Fruit fly (Drosophila melanogaster) whole organism, prepupa: Measurements from ENCODE around the gene CG32264.

ENCODE experiments used
- CG10631 ChIP-seq: fragments of 200-800 bp; sonication (Bioruptor generic); optimal IDR thresholded peaks from 2 replicates; lab custom pipeline; 2016; ENCODE audit warnings: missing biosample characterization, missing genetic modification characterization
- CG10669 ChIP-seq: fragments of 200-800 bp; sonication (Bioruptor generic); optimal IDR thresholded peaks from 3 replicates; lab custom pipeline; 2018; ENCODE audit warnings: missing biosample characterization, mild to moderate bottlenecking, missing genetic modification characterization, moderate library complexity
- CG11294 ChIP-seq: fragments of 200-800 bp; sonication (Bioruptor generic); IDR thresholded peaks from 2 replicates; pipeline ENCODE4 v1.3.6; 2022; ENCODE audit warnings: missing biosample characterization, missing genetic modification characterization
- CG11762 ChIP-seq: fragments of 200-800 bp; sonication (Bioruptor generic); optimal IDR thresholded peaks from 3 replicates; lab custom pipeline; 2016; ENCODE audit warnings: missing biosample characterization, missing genetic modification characterization; ENCODE audit not compliant: insufficient read depth
- CG11902 ChIP-seq: fragments of 200-800 bp; sonication (Bioruptor generic); optimal IDR thresholded peaks from 3 replicates; lab custom pipeline; 2016; ENCODE audit warnings: missing biosample characterization, missing genetic modification characterization
- CG1621 ChIP-seq: fragments of 200-800 bp; sonication (Bioruptor generic); optimal IDR thresholded peaks from 3 replicates; lab custom pipeline; 2018; ENCODE audit warnings: missing biosample characterization, mild to moderate bottlenecking, missing genetic modification characterization
- CG16779 ChIP-seq: fragments of 200-800 bp; sonication (Bioruptor generic); optimal IDR thresholded peaks from 3 replicates; lab custom pipeline; 2017; ENCODE audit warnings: missing biosample characterization, mild to moderate bottlenecking, missing genetic modification characterization
- CG3032 ChIP-seq: fragments of 200-800 bp; optimal IDR thresholded peaks from 2 replicates; lab custom pipeline; 2019; ENCODE audit warnings: missing biosample characterization, mild to moderate bottlenecking, missing genetic modification characterization, moderate library complexity
- CG31627 ChIP-seq: fragments of 200-800 bp; sonication (Bioruptor generic); optimal IDR thresholded peaks from 3 replicates; lab custom pipeline; 2016; ENCODE audit warnings: missing biosample characterization, missing genetic modification characterization
- CG32006 ChIP-seq: fragments of 200-800 bp; sonication (Bioruptor generic); optimal IDR thresholded peaks from 3 replicates; lab custom pipeline; 2017; ENCODE audit warnings: missing biosample characterization, mild to moderate bottlenecking, missing genetic modification characterization
- CG4318 ChIP-seq: fragments of 200-800 bp; sonication (Bioruptor generic); optimal IDR thresholded peaks from 3 replicates; lab custom pipeline; 2017; ENCODE audit warnings: missing biosample characterization, mild to moderate bottlenecking, missing genetic modification characterization
- CG6163 ChIP-seq: fragments of 200-800 bp; sonication (Bioruptor generic); IDR thresholded peaks from 3 replicates; pipeline ENCODE4 v1.3.6; 2022; ENCODE audit warnings: missing biosample characterization, missing genetic modification characterization
- CG6276 ChIP-seq: fragments of 200-800 bp; sonication (Bioruptor generic); optimal IDR thresholded peaks from 2 replicates; lab custom pipeline; 2017; ENCODE audit warnings: missing biosample characterization, mild to moderate bottlenecking, missing genetic modification characterization
- CG6792 ChIP-seq: fragments of 200-800 bp; sonication (Bioruptor generic); optimal IDR thresholded peaks from 3 replicates; lab custom pipeline; 2016; ENCODE audit warnings: missing biosample characterization, missing genetic modification characterization
- CG6808 ChIP-seq: fragments of 200-800 bp; sonication (Bioruptor generic); optimal IDR thresholded peaks from 3 replicates; lab custom pipeline; 2017; ENCODE audit warnings: missing biosample characterization, missing genetic modification characterization, mild to moderate bottlenecking, moderate library complexity, missing genetic modification reagents
- CG6854 ChIP-seq: fragments of 200-800 bp; sonication (Bioruptor generic); optimal IDR thresholded peaks from 2 replicates; lab custom pipeline; 2017; ENCODE audit warnings: missing biosample characterization, mild to moderate bottlenecking, missing genetic modification characterization
- CG7368 ChIP-seq: fragments of 200-800 bp; sonication (Bioruptor generic); optimal IDR thresholded peaks from 3 replicates; lab custom pipeline; 2016; ENCODE audit warnings: missing biosample characterization, missing genetic modification characterization
- CG8119 ChIP-seq: fragments of 200-800 bp; sonication (Bioruptor generic); IDR thresholded peaks from 3 replicates; pipeline ENCODE4 v1.3.6; 2022; ENCODE audit warnings: missing biosample characterization, missing genetic modification characterization
- CG8319 ChIP-seq: fragments of 200-800 bp; sonication (Bioruptor generic); optimal IDR thresholded peaks from 3 replicates; lab custom pipeline; 2016; ENCODE audit warnings: missing biosample characterization, missing genetic modification characterization
- Eip75B ChIP-seq: fragments of 200-800 bp; sonication (Bioruptor generic); optimal IDR thresholded peaks from 3 replicates; lab custom pipeline; 2016; ENCODE audit warnings: missing biosample characterization, missing genetic modification characterization
- Eip93F ChIP-seq: fragments of 200-800 bp; sonication (Bioruptor generic); optimal IDR thresholded peaks from 2 replicates; lab custom pipeline; 2016; ENCODE audit warnings: missing biosample characterization, mild to moderate bottlenecking, missing genetic modification characterization
- Ets21C ChIP-seq: fragments of 200-800 bp; sonication (Bioruptor generic); optimal IDR thresholded peaks from 3 replicates; lab custom pipeline; 2016; ENCODE audit warnings: missing biosample characterization, missing genetic modification characterization
- Ets96B ChIP-seq: fragments of 200-800 bp; optimal IDR thresholded peaks from 2 replicates; lab custom pipeline; 2019; ENCODE audit warnings: missing biosample characterization, mild to moderate bottlenecking, missing genetic modification characterization, moderate library complexity
- Gug ChIP-seq: fragments of 200-800 bp; sonication (Bioruptor generic); IDR thresholded peaks from 2 replicates; pipeline ENCODE4 v1.3.6; 2022; ENCODE audit warnings: missing biosample characterization, missing genetic modification characterization
- Hr38 ChIP-seq: sonication (Bioruptor generic); optimal IDR thresholded peaks from 2 replicates; lab custom pipeline; 2016; ENCODE audit warnings: missing biosample characterization, missing genetic modification characterization
- Hr4 ChIP-seq: fragments of 200-800 bp; sonication (Bioruptor generic); optimal IDR thresholded peaks from 3 replicates; lab custom pipeline; 2016; ENCODE audit warnings: missing biosample characterization, missing genetic modification characterization
- Lpt ChIP-seq: fragments of 200-800 bp; sonication (Bioruptor generic); optimal IDR thresholded peaks from 3 replicates; lab custom pipeline; 2016; ENCODE audit warnings: missing biosample characterization, missing genetic modification characterization
- Met ChIP-seq: fragments of 200-800 bp; sonication (Bioruptor generic); optimal IDR thresholded peaks from 3 replicates; lab custom pipeline; 2016; ENCODE audit warnings: missing biosample characterization, missing genetic modification characterization
- OdsH ChIP-seq: fragments of 200-800 bp; sonication (Bioruptor generic); optimal IDR thresholded peaks from 3 replicates; lab custom pipeline; 2016; ENCODE audit warnings: missing biosample characterization, missing genetic modification characterization
- Sox102F ChIP-seq: fragments of 200-800 bp; sonication (Bioruptor generic); optimal IDR thresholded peaks from 2 replicates; lab custom pipeline; 2016; ENCODE audit warnings: missing biosample characterization, mild to moderate bottlenecking, missing genetic modification characterization
- Sox14 ChIP-seq: fragments of 200-800 bp; sonication (Bioruptor generic); optimal IDR thresholded peaks from 3 replicates; lab custom pipeline; 2016; ENCODE audit warnings: missing biosample characterization, missing genetic modification characterization
- Sox15 ChIP-seq: fragments of 200-800 bp; sonication (Bioruptor generic); optimal IDR thresholded peaks from 3 replicates; lab custom pipeline; 2016; ENCODE audit warnings: missing biosample characterization, missing genetic modification characterization
- achi ChIP-seq: fragments of 200-800 bp; sonication (Bioruptor generic); optimal IDR thresholded peaks from 3 replicates; lab custom pipeline; 2016; ENCODE audit warnings: missing biosample characterization, missing genetic modification characterization
- cyc ChIP-seq: fragments of 200-800 bp; sonication (Bioruptor generic); optimal IDR thresholded peaks from 3 replicates; lab custom pipeline; 2016; ENCODE audit warnings: missing biosample characterization, missing genetic modification characterization
- dac ChIP-seq: fragments of 200-800 bp; sonication (Bioruptor generic); optimal IDR thresholded peaks from 2 replicates; lab custom pipeline; 2017; ENCODE audit warnings: missing biosample characterization, mild to moderate bottlenecking, missing genetic modification characterization
- dsx ChIP-seq: fragments of 200-800 bp; optimal IDR thresholded peaks from 3 replicates; lab custom pipeline; 2019; ENCODE audit warnings: missing biosample characterization, mild to moderate bottlenecking, missing genetic modification characterization, moderate library complexity; ENCODE audit not compliant: poor library complexity, severe bottlenecking
- eg ChIP-seq: fragments of 200-800 bp; sonication (Bioruptor generic); IDR thresholded peaks from 3 replicates; pipeline ENCODE4 v1.3.6; 2022; ENCODE audit warnings: missing biosample characterization, missing genetic modification characterization
- esn ChIP-seq: fragments of 200-800 bp; sonication (Bioruptor generic); optimal IDR thresholded peaks from 2 replicates; lab custom pipeline; 2016; ENCODE audit warnings: missing biosample characterization, mild to moderate bottlenecking, missing genetic modification characterization, moderate library complexity
- fd59A ChIP-seq: fragments of 200-800 bp; sonication (Bioruptor generic); optimal IDR thresholded peaks from 2 replicates; lab custom pipeline; 2017; ENCODE audit warnings: missing biosample characterization, mild to moderate bottlenecking, missing genetic modification characterization, missing genetic modification reagents
- fd85E ChIP-seq: fragments of 200-800 bp; sonication (Bioruptor generic); optimal IDR thresholded peaks from 3 replicates; lab custom pipeline; 2016; ENCODE audit warnings: missing biosample characterization, missing genetic modification characterization
- fkh ChIP-seq: fragments of 200-800 bp; sonication (Bioruptor generic); optimal IDR thresholded peaks from 3 replicates; lab custom pipeline; 2017; ENCODE audit warnings: missing biosample characterization, mild to moderate bottlenecking, missing genetic modification characterization, moderate library complexity
- lz ChIP-seq: fragments of 200-800 bp; sonication (Bioruptor generic); optimal IDR thresholded peaks from 3 replicates; lab custom pipeline; 2016; ENCODE audit warnings: missing biosample characterization, missing genetic modification characterization
- net ChIP-seq: fragments of 200-800 bp; sonication (Bioruptor generic); optimal IDR thresholded peaks from 3 replicates; lab custom pipeline; 2016; ENCODE audit warnings: missing biosample characterization, missing genetic modification characterization
- salr ChIP-seq, 2 experiments: fragments of 200-800 bp; sonication (Bioruptor generic); optimal IDR thresholded peaks; 3 replicates each; lab custom pipeline; 2016 to 2018; ENCODE audit warnings: missing biosample characterization in 2 of 2, missing genetic modification characterization in 2 of 2, mild to moderate bottlenecking in 1 of 2
- spab ChIP-seq: fragments of 200-800 bp; sonication (Bioruptor generic); optimal IDR thresholded peaks from 2 replicates; lab custom pipeline; 2017; ENCODE audit warnings: missing biosample characterization, mild to moderate bottlenecking, missing genetic modification characterization, missing genetic modification reagents
- ss ChIP-seq, 2 experiments: fragments of 200-800 bp; sonication (Bioruptor generic); optimal IDR thresholded peaks; 2 replicates in 1 of 2; 3 replicates in 1 of 2; lab custom pipeline; 2017 to 2018; ENCODE audit warnings: mild to moderate bottlenecking in 2 of 2, missing biosample characterization in 2 of 2, missing genetic modification characterization in 2 of 2, moderate library complexity in 1 of 2
- svp ChIP-seq: fragments of 200-800 bp; sonication (Bioruptor generic); peaks from one replicate; lab custom pipeline; 2016; ENCODE audit warnings: missing biosample characterization, missing genetic modification characterization
- topi ChIP-seq: fragments of 200-800 bp; sonication (Bioruptor generic); optimal IDR thresholded peaks from 3 replicates; lab custom pipeline; 2016; ENCODE audit warnings: missing biosample characterization, missing genetic modification characterization
- vri ChIP-seq: fragments of 200-800 bp; sonication (Bioruptor generic); optimal IDR thresholded peaks from 3 replicates; lab custom pipeline; 2016; ENCODE audit warnings: missing biosample characterization, mild to moderate bottlenecking, missing genetic modification characterization

Gene CG32264

DNA sequence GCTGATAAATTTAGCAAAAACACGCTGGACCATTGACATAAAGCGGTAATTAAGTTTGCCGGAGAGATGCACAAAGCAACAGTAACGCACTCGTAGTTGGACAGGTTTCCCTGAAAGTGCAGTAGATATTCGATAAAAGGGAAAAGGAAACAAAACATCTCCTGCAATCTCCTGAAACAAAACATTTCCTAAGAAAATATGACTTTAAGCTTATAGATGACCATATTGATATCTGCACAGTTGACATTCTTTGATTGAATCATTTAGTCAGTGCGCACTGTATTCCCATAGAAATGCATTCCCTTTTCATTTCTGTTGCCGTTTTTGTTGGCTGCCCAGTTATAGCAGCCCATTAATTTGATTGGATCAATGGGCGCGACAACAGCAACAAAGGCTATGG, 46.6 kb upstream of the CG32264 start (continued):
- TF ChIP-seq CG4318 (GFP tag; lab: Kevin White, UChicago) (peak; percentile 42), topi (peak; percentile 13), CG8319 (GFP tag; lab: Kevin White, UChicago) (peak; percentile 23), Lpt (peak; percentile 27), CG7368 (GFP tag; lab: Kevin White, UChicago) (peak; percentile 21), CG6163 (GFP tag; lab: Robert Waterston, UW) (peak; percentile 88), CG11902 (GFP tag; lab: Kevin White, UChicago) (peak; percentile 9), CG6276 (GFP tag; lab: Kevin White, UChicago) (no peak)
- TF ChIP-seq, all 60 proteins: peak for 50

- TF ChIP-seq Ets21C (GFP tag; lab: Kevin White, UChicago) (peak; percentile 22), Gug (no peak), Eip75B (peak; percentile 45), fkh (GFP tag; lab: Kevin White, UChicago) (no peak), vri (GFP tag; lab: Kevin White, UChicago) (no peak), fd59A (GFP tag; lab: Kevin White, UChicago) (peak; percentile 54), CG6808 (GFP tag; lab: Kevin White, UChicago) (peak; percentile 7), dsx (GFP tag; lab: Kevin White, UChicago) (peak; percentile 43), OdsH (GFP tag; lab: Kevin White, UChicago) (peak; percentile 48), CG6163 (GFP tag; lab: Robert Waterston, UW) (peak; percentile 59; the same call in 2 of the 3 replicates), Sox102F (peak; percentile 45), Eip93F (GFP tag; lab: Kevin White, UChicago) (no peak), salr (GFP tag; optimal IDR thresholded peaks at IDR 0.05; lab: Kevin White, UChicago) (peak in 1 of 2 experiments; percentile 44), dac (GFP tag; lab: Kevin White, UChicago) (no peak), Ets96B (tag; lab: Kevin White, UChicago) (peak; percentile 58), ss (GFP tag; optimal IDR thresholded peaks at IDR 0.05; lab: Kevin White, UChicago) (peak in 1 of 2 experiments; percentile 41), cyc (GFP tag; lab: Kevin White, UChicago) (peak; percentile 44), CG10669 (GFP tag; lab: Kevin White, UChicago) (peak; percentile 55), CG31627 (GFP tag; lab: Kevin White, UChicago) (peak; percentile 35), CG32006 (GFP tag; lab: Kevin White, UChicago) (peak; percentile 32), CG10631 (GFP tag; lab: Kevin White, UChicago) (peak; percentile 44), Hr4 (no peak), fd85E (GFP tag; lab: Kevin White, UChicago) (no peak), net (GFP tag; lab: Kevin White, UChicago) (no peak), Met (GFP tag; lab: Kevin White, UChicago) (peak; percentile 16), Sox15 (GFP tag; lab: Kevin White, UChicago) (peak; percentile 29), svp (no peak), eg (GFP tag; lab: Robert Waterston, UW) (no peak), spab (GFP tag; lab: Kevin White, UChicago) (peak; percentile 45), CG6276 (GFP tag; lab: Kevin White, UChicago) (no peak), esn (GFP tag; lab: Kevin White, UChicago) (peak; percentile 38), lz (GFP tag; lab: Kevin White, UChicago) (peak; percentile 46), Sox14 (peak; percentile 21), CG11294 (GFP tag; lab: Robert Waterston, UW) (no peak), CG6854 (no peak), CG16779 (tag; lab: Kevin White, UChicago) (no peak), achi (GFP tag; lab: Kevin White, UChicago) (peak; percentile 31), Hr38 (GFP tag; lab: Kevin White, UChicago) (no peak), Lpt (no peak), CG3032 (tag; lab: Kevin White, UChicago) (peak; percentile 56), CG1621 (peak; percentile 49), CG8119 (GFP tag; lab: Robert Waterston, UW) (no peak), CG8319 (GFP tag; lab: Kevin White, UChicago) (peak; percentile 39), CG4318 (GFP tag; lab: Kevin White, UChicago) (no peak), CG6792 (peak; percentile 47), CG11762 (GFP tag; lab: Kevin White, UChicago) (no peak)
Observed at dm6 chr3L:3851847-3852246, 45.6 kb upstream of the CG32264 start.
